Fruit fly (Drosophila melanogaster) whole organism, wandering third instar larva: ENCODE data around the gene CG42709.

Experiments
- CG9705 ChIP-seq: fragments of 200-800 bp; sonication (Bioruptor generic); optimal IDR thresholded peaks from 2 replicates; lab custom pipeline; 2018; ENCODE audit warnings: missing biosample characterization, mild to moderate bottlenecking, missing genetic modification characterization
- CrebA ChIP-seq: fragments of 200-800 bp; sonication (Bioruptor generic); optimal IDR thresholded peaks from 2 replicates; lab custom pipeline; 2016; ENCODE audit warnings: missing biosample characterization, mild to moderate bottlenecking, missing genetic modification characterization, borderline replicate concordance
- GATAd ChIP-seq: sonication (Bioruptor generic); optimal IDR thresholded peaks from 2 replicates; lab custom pipeline; 2016; ENCODE audit warnings: missing biosample characterization, missing genetic modification characterization
- Hr83 ChIP-seq: fragments of 200-300 bp; sonication (Bioruptor generic); optimal IDR thresholded peaks from 2 replicates; lab custom pipeline; 2016; ENCODE audit warnings: missing biosample characterization, mild to moderate bottlenecking, missing genetic modification characterization, moderate library complexity; ENCODE audit not compliant: poor library complexity, severe bottlenecking
- N ChIP-seq: fragments of >200 bp; optimal IDR thresholded peaks from 2 replicates; lab custom pipeline; 2018; ENCODE audit warnings: missing biosample characterization, missing external identifiers, missing genetic modification characterization
- br ChIP-seq: fragments of 200-800 bp; sonication (Bioruptor generic); optimal IDR thresholded peaks from 2 replicates; lab custom pipeline; 2016; ENCODE audit warnings: missing biosample characterization, missing genetic modification characterization
- dsf ChIP-seq: sonication (Bioruptor generic); optimal IDR thresholded peaks from 2 replicates; lab custom pipeline; 2016; ENCODE audit warnings: missing biosample characterization, missing genetic modification characterization, borderline replicate concordance
- foxo ChIP-seq, 2 experiments: fragments of 200-800 bp; sonication (Bioruptor generic); optimal IDR thresholded peaks; 2 replicates in 1 of 2; 3 replicates in 1 of 2; lab custom pipeline; 2016 to 2017; ENCODE audit warnings: missing biosample characterization in 2 of 2, missing genetic modification characterization in 2 of 2
- pan ChIP-seq: fragments of >200 bp; optimal IDR thresholded peaks from 2 replicates; lab custom pipeline; 2017
- psq ChIP-seq: fragments of 200-800 bp; sonication (Bioruptor generic); optimal IDR thresholded peaks from 3 replicates; lab custom pipeline; 2017; ENCODE audit warnings: missing biosample characterization, mild to moderate bottlenecking, missing genetic modification characterization, moderate library complexity
- rgr ChIP-seq: fragments of 200-800 bp; sonication (Bioruptor generic); optimal IDR thresholded peaks from 3 replicates; lab custom pipeline; 2016; ENCODE audit warnings: missing biosample characterization, mild to moderate bottlenecking, missing genetic modification characterization
- woc ChIP-seq: sonication (Bioruptor generic); optimal IDR thresholded peaks from 2 replicates; lab custom pipeline; 2016; ENCODE audit warnings: missing biosample characterization, mild to moderate bottlenecking, missing genetic modification characterization

DNA sequence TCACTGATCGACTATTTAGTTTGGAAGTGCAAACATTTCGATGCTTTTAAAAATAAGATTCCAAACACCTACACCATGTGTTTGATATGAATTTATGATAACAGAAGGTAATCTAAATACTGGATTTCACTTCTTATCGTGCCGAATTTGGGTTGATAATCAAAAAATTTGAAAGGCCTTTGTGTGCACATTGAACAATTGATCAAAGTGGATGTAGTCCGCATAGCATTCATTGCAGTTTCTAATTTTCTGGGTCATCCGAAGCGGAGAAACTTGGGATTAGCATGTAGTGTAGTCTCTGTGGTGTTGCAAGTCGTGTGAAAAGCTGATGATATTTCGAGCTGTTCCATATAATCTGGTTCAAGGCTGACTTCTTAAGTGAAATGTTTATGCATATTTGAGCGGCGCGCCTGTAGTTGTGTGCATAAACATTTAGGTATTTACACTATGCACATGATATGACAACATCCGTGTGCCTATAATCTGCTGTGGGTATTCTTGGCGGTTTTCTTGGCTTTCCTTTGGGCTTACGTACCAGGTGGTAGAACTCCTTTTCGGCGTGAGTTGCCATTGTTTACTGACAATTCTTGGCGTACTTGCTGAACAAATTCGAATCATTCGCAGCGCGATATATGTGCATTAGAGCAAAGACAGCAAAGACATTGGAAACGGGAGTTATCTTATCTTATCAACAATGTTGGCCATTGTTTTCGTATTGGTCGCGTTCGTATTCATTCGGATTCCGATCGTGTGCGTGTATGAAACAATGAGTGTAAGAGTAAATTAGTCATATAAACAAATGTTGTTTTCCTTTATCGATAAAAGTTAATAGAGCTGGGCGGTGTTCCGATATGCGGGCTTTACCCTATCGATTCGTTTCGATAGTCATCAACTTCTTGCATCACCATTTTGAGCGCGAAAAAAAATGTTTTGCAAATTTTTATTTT lies 17.0 kb upstream of the CG42709 start, which contains the start of gene Hip1:
- TF ChIP-seq GATAd (GFP tag; lab: Kevin White, UChicago) (no peak), Hr83 (GFP tag; lab: Kevin White, UChicago) (peak; percentile 80), dsf (GFP tag; lab: Kevin White, UChicago) (no peak), CG9705 (GFP tag; lab: Kevin White, UChicago) (no peak), N (no peak), rgr (GFP tag; lab: Kevin White, UChicago) (no peak), woc (GFP tag; lab: Kevin White, UChicago) (no peak), psq (GFP tag; lab: Kevin White, UChicago) (no peak), br (GFP tag; lab: Kevin White, UChicago) (no peak), CrebA (GFP tag; lab: Kevin White, UChicago) (no peak), foxo (GFP tag; optimal IDR thresholded peaks at IDR 0.05; lab: Kevin White, UChicago) (no peak), pan (no peak)
